Worm (Caenorhabditis elegans) whole organism, late embryonic: ENCODE measurements around the gene amx-1.

Experiments
- T23F11.4 ChIP-seq: fragments of 200-800 bp; sonication (Bioruptor generic); optimal IDR thresholded peaks from 2 replicates; lab custom pipeline; 2018; ENCODE audit warnings: mild to moderate bottlenecking, missing genetic modification characterization, missing compliant biosample characterization
- ama-1 ChIP-seq: fragments of 150-350 bp; optimal IDR thresholded peaks from 2 replicates; lab custom pipeline; 2014
- ceh-14 ChIP-seq: sonication (generic microtip); optimal IDR thresholded peaks from 2 replicates; lab custom pipeline; 2016; ENCODE audit warnings: missing genotype, missing genetic modification characterization, missing compliant biosample characterization
- ceh-34 ChIP-seq: sonication (generic microtip); optimal IDR thresholded peaks from 2 replicates; lab custom pipeline; 2016; ENCODE audit warnings: mild to moderate bottlenecking, missing genetic modification characterization, missing compliant biosample characterization
- ceh-9 ChIP-seq: sonication (generic microtip); optimal IDR thresholded peaks from 2 replicates; lab custom pipeline; 2016; ENCODE audit warnings: mild to moderate bottlenecking, missing genetic modification characterization, inconsistent platforms, missing compliant biosample characterization
- dmd-4 ChIP-seq: sonication (generic microtip); optimal IDR thresholded peaks from 2 replicates; lab custom pipeline; 2016; ENCODE audit warnings: borderline replicate concordance, missing genetic modification characterization, missing compliant biosample characterization
- ets-4 ChIP-seq: sonication (generic microtip); optimal IDR thresholded peaks from 2 replicates; lab custom pipeline; 2016; ENCODE audit warnings: missing genetic modification characterization, missing compliant biosample characterization
- hlh-30 ChIP-seq: sonication (generic microtip); optimal IDR thresholded peaks from 2 replicates; lab custom pipeline; 2017; ENCODE audit warnings: antibody characterized with exemption, missing genetic modification characterization, missing compliant biosample characterization; ENCODE audit not compliant: insufficient read depth
- lin-11 ChIP-seq: fragments of 200-800 bp; sonication (Bioruptor generic); optimal IDR thresholded peaks from 2 replicates; lab custom pipeline; 2018; ENCODE audit warnings: mild to moderate bottlenecking, missing genetic modification characterization, missing compliant biosample characterization
- pha-4 ChIP-seq: fragments of 150-350 bp; optimal IDR thresholded peaks from 2 replicates; lab custom pipeline; 2018; ENCODE audit warnings: missing biosample characterization, missing genetic modification reagents, missing genetic modification characterization
- pqm-1 ChIP-seq: sonication (generic microtip); optimal IDR thresholded peaks from 2 replicates; lab custom pipeline; 2016; ENCODE audit warnings: missing genetic modification characterization, missing compliant biosample characterization
- pros-1 ChIP-seq: fragments of 150-350 bp; optimal IDR thresholded peaks from 2 replicates; lab custom pipeline; 2014; ENCODE audit warnings: missing biosample characterization, missing genetic modification reagents, missing genetic modification characterization
- rnt-1 ChIP-seq: sonication (generic microtip); optimal IDR thresholded peaks from 2 replicates; lab custom pipeline; 2016; ENCODE audit warnings: missing genetic modification characterization, missing compliant biosample characterization

ce11 chrIII:3814421-3814820 lies 7.8 kb upstream of the amx-1 start:
- TF ChIP-seq ceh-9 (tag; lab: Kevin White, UChicago) (no peak), lin-11 (no peak), ama-1 (no peak), rnt-1 (tag; lab: Kevin White, UChicago) (no peak), dmd-4 (tag; lab: Kevin White, UChicago) (no peak), hlh-30 (tag; lab: Kevin White, UChicago) (no peak), T23F11.4 (GFP tag; lab: Kevin White, UChicago) (no peak), pqm-1 (no peak), ceh-34 (tag; lab: Kevin White, UChicago) (no peak), ceh-14 (tag; lab: Kevin White, UChicago) (no peak), ets-4 (tag; lab: Kevin White, UChicago) (no peak), pros-1 (tag; lab: Kevin White, UChicago) (no peak), pha-4 (tag; lab: Kevin White, UChicago) (no peak)
